Fruit fly (Drosophila melanogaster) whole organism, embryonic: ENCODE results near the gene Creld.

Experiments used
- Adf1 ChIP-seq: fragments of 200-800 bp; sonication (Bioruptor generic); IDR thresholded peaks from 2 replicates; pipeline ENCODE4 v1.3.6; 2022; ENCODE audit warnings: missing biosample characterization, missing genetic modification characterization
- Aef1 ChIP-seq: fragments of 200-800 bp; sonication (Bioruptor generic); IDR thresholded peaks from 3 replicates; pipeline ENCODE4 v1.3.6; 2022; ENCODE audit warnings: missing biosample characterization, missing genetic modification characterization
- CG11504 ChIP-seq: fragments of 200-800 bp; sonication (Bioruptor generic); optimal IDR thresholded peaks from 3 replicates; lab custom pipeline; 2019; ENCODE audit warnings: missing biosample characterization, mild to moderate bottlenecking, missing genetic modification characterization, moderate library complexity
- CG11723 ChIP-seq: fragments of 200-800 bp; sonication (Bioruptor generic); optimal IDR thresholded peaks from 2 replicates; lab custom pipeline; 2017; ENCODE audit warnings: missing biosample characterization, mild to moderate bottlenecking, missing genetic modification characterization
- CG12236 ChIP-seq: fragments of 200-800 bp; sonication (Bioruptor generic); optimal IDR thresholded peaks from 2 replicates; lab custom pipeline; 2016; ENCODE audit warnings: missing biosample characterization, missing genetic modification characterization
- CG12391 ChIP-seq: fragments of 200-800 bp; sonication (Bioruptor generic); optimal IDR thresholded peaks from 3 replicates; lab custom pipeline; 2018; ENCODE audit warnings: missing biosample characterization, mild to moderate bottlenecking, missing genetic modification characterization, moderate library complexity
- CG13424 ChIP-seq: fragments of 200-800 bp; sonication (Bioruptor generic); optimal IDR thresholded peaks from 2 replicates; lab custom pipeline; 2019; ENCODE audit warnings: missing biosample characterization, mild to moderate bottlenecking, missing genetic modification characterization, moderate library complexity
- CG18011 ChIP-seq: fragments of 200-800 bp; sonication (Bioruptor generic); optimal IDR thresholded peaks from 2 replicates; lab custom pipeline; 2017; ENCODE audit warnings: missing biosample characterization, missing genetic modification characterization, mild to moderate bottlenecking, moderate library complexity, missing genotype
- CG2129 ChIP-seq: fragments of 200-800 bp; sonication (Bioruptor generic); IDR thresholded peaks from 2 replicates; pipeline ENCODE4 v1.3.6; 2022; ENCODE audit warnings: missing biosample characterization, missing genetic modification characterization; ENCODE audit not compliant: partially characterized antibody
- CG2712 ChIP-seq: fragments of 200-800 bp; optimal IDR thresholded peaks from 3 replicates; lab custom pipeline; 2019; ENCODE audit warnings: missing biosample characterization, mild to moderate bottlenecking, missing genetic modification characterization, moderate library complexity
- CG2875 ChIP-seq: fragments of 200-800 bp; sonication (Bioruptor generic); optimal IDR thresholded peaks from 2 replicates; lab custom pipeline; 2017; ENCODE audit warnings: missing biosample characterization, mild to moderate bottlenecking, missing genetic modification characterization, missing genetic modification reagents
- CG30403 ChIP-seq: fragments of 200-800 bp; sonication (Bioruptor generic); optimal IDR thresholded peaks from 3 replicates; lab custom pipeline; 2016; ENCODE audit warnings: missing biosample characterization, missing genetic modification characterization
- CG31224 ChIP-seq: fragments of 200-800 bp; sonication (Bioruptor generic); IDR thresholded peaks from 2 replicates; pipeline ENCODE4 v1.3.6; 2022; ENCODE audit warnings: missing biosample characterization, missing genetic modification characterization
- CG3995 ChIP-seq: fragments of 200-800 bp; sonication (Bioruptor generic); optimal IDR thresholded peaks from 3 replicates; lab custom pipeline; 2016; ENCODE audit warnings: missing biosample characterization, missing genetic modification characterization
- CG5245 ChIP-seq: fragments of 200-800 bp; sonication (Bioruptor generic); optimal IDR thresholded peaks from 3 replicates; lab custom pipeline; 2016; ENCODE audit warnings: missing biosample characterization, missing genetic modification characterization
- CG7963 ChIP-seq: fragments of 200-800 bp; sonication (Bioruptor generic); IDR thresholded peaks from 3 replicates; pipeline ENCODE4 v1.3.6; 2022; ENCODE audit warnings: missing biosample characterization, missing genetic modification characterization; ENCODE audit not compliant: partially characterized antibody
- CG8281 ChIP-seq: fragments of 200-800 bp; sonication (Bioruptor generic); optimal IDR thresholded peaks from 2 replicates; lab custom pipeline; 2018; ENCODE audit warnings: missing biosample characterization, mild to moderate bottlenecking, missing genetic modification characterization, moderate library complexity
- CG8359 ChIP-seq: fragments of 200-800 bp; sonication (Bioruptor generic); optimal IDR thresholded peaks from 2 replicates; lab custom pipeline; 2017; ENCODE audit warnings: missing biosample characterization, mild to moderate bottlenecking, missing genetic modification characterization, borderline replicate concordance
- CHES-1-like ChIP-seq: fragments of 200-800 bp; sonication (Bioruptor generic); optimal IDR thresholded peaks from 2 replicates; lab custom pipeline; 2016; ENCODE audit warnings: missing biosample characterization, missing genetic modification characterization
- Dp ChIP-seq: fragments of 200-800 bp; sonication (Bioruptor generic); optimal IDR thresholded peaks from 2 replicates; lab custom pipeline; 2018; ENCODE audit warnings: missing biosample characterization, mild to moderate bottlenecking, missing genetic modification characterization, moderate library complexity
- Ets65A ChIP-seq: fragments of 200-800 bp; sonication (Bioruptor generic); peaks from one replicate; lab custom pipeline; 2016; ENCODE audit warnings: missing biosample characterization, missing genetic modification characterization
- Fer3 ChIP-seq: fragments of 200-800 bp; sonication (Bioruptor generic); optimal IDR thresholded peaks from 2 replicates; lab custom pipeline; 2018; ENCODE audit warnings: missing biosample characterization, mild to moderate bottlenecking, missing genetic modification characterization, moderate library complexity
- Hmr ChIP-seq: fragments of 200-800 bp; sonication (Bioruptor generic); optimal IDR thresholded peaks from 3 replicates; lab custom pipeline; 2017; ENCODE audit warnings: mild to moderate bottlenecking, missing biosample characterization, missing genetic modification reagents, missing genetic modification characterization
- Lhr ChIP-seq: fragments of 200-800 bp; sonication (Bioruptor generic); optimal IDR thresholded peaks from 3 replicates; lab custom pipeline; 2017; ENCODE audit warnings: mild to moderate bottlenecking, missing biosample characterization, missing genetic modification reagents, missing genetic modification characterization
- Lpt ChIP-seq: fragments of >200 bp; optimal IDR thresholded peaks from 2 replicates; lab custom pipeline; 2018; ENCODE audit warnings: missing biosample characterization, missing genetic modification characterization
- Neu2 ChIP-seq: fragments of 200-800 bp; sonication (Bioruptor generic); optimal IDR thresholded peaks from 3 replicates; lab custom pipeline; 2016; ENCODE audit warnings: missing biosample characterization, missing genetic modification characterization, borderline replicate concordance
- Oli ChIP-seq: fragments of 200-800 bp; sonication (Bioruptor generic); optimal IDR thresholded peaks from 2 replicates; lab custom pipeline; 2018; ENCODE audit warnings: missing biosample characterization, mild to moderate bottlenecking, missing genetic modification characterization, moderate library complexity
- PHDP ChIP-seq: fragments of 200-800 bp; sonication (Bioruptor generic); optimal IDR thresholded peaks from 3 replicates; lab custom pipeline; 2018; ENCODE audit warnings: missing biosample characterization, mild to moderate bottlenecking, missing genetic modification characterization, moderate library complexity
- Ssrp ChIP-seq: fragments of 200-800 bp; sonication (Bioruptor generic); optimal IDR thresholded peaks from 2 replicates; lab custom pipeline; 2018; ENCODE audit warnings: missing biosample characterization, mild to moderate bottlenecking, missing genetic modification characterization, moderate library complexity
- Taf1 ChIP-seq: fragments of 200-800 bp; sonication (Bioruptor generic); IDR thresholded peaks from 2 replicates; pipeline ENCODE4 v1.3.6; 2022; ENCODE audit warnings: missing biosample characterization, missing genetic modification characterization
- Usf ChIP-seq: fragments of 200-800 bp; sonication (Bioruptor generic); optimal IDR thresholded peaks from 2 replicates; lab custom pipeline; 2017; ENCODE audit warnings: missing genotype, missing biosample characterization, missing genetic modification characterization
- Xbp1 ChIP-seq: fragments of 200-800 bp; sonication (Bioruptor generic); optimal IDR thresholded peaks from 3 replicates; lab custom pipeline; 2016; ENCODE audit warnings: missing biosample characterization, mild to moderate bottlenecking, missing genetic modification characterization
- ac ChIP-seq: fragments of 200-800 bp; sonication (Bioruptor generic); optimal IDR thresholded peaks from 3 replicates; lab custom pipeline; 2017; ENCODE audit warnings: missing biosample characterization, mild to moderate bottlenecking, missing genetic modification characterization
- crp ChIP-seq, 2 experiments: fragments of 200-800 bp; sonication (Bioruptor generic); optimal IDR thresholded peaks; 2 replicates in 1 of 2; 3 replicates in 1 of 2; lab custom pipeline; 2017; ENCODE audit warnings: missing biosample characterization in 2 of 2, missing genetic modification characterization in 2 of 2, mild to moderate bottlenecking in 1 of 2, moderate library complexity in 1 of 2
- da ChIP-seq: fragments of 200-800 bp; sonication (Bioruptor generic); optimal IDR thresholded peaks from 2 replicates; lab custom pipeline; 2016; ENCODE audit warnings: missing biosample characterization, missing genetic modification characterization
- ewg ChIP-seq: fragments of 200-800 bp; sonication (Bioruptor generic); optimal IDR thresholded peaks from 3 replicates; lab custom pipeline; 2017; ENCODE audit warnings: mild to moderate bottlenecking, missing biosample characterization, missing genetic modification reagents, missing genetic modification characterization
- gce ChIP-seq: fragments of 200-800 bp; sonication (Bioruptor generic); IDR thresholded peaks from 3 replicates; pipeline ENCODE4 v1.3.6; 2022; ENCODE audit warnings: missing biosample characterization, missing genetic modification characterization
- gcm ChIP-seq: fragments of 200-800 bp; sonication (Bioruptor generic); optimal IDR thresholded peaks from 2 replicates; lab custom pipeline; 2019; ENCODE audit warnings: missing biosample characterization, mild to moderate bottlenecking, missing genetic modification characterization, moderate library complexity
- gfzf ChIP-seq: fragments of 200-800 bp; sonication (Bioruptor generic); optimal IDR thresholded peaks from 2 replicates; lab custom pipeline; 2016; ENCODE audit warnings: missing biosample characterization, mild to moderate bottlenecking, missing genetic modification characterization, moderate library complexity
- hbn ChIP-seq: fragments of 200-800 bp; sonication (Bioruptor generic); IDR thresholded peaks from 2 replicates; pipeline ENCODE4 v1.3.6; 2022; ENCODE audit warnings: missing biosample characterization, missing genetic modification characterization; ENCODE audit not compliant: partially characterized antibody
- pzg ChIP-seq: fragments of 200-800 bp; sonication (Bioruptor generic); optimal IDR thresholded peaks from 3 replicates; lab custom pipeline; 2018; ENCODE audit warnings: missing biosample characterization, mild to moderate bottlenecking, missing genetic modification characterization, moderate library complexity
- sens-2 ChIP-seq: fragments of 200-800 bp; sonication (Bioruptor generic); IDR thresholded peaks from 2 replicates; pipeline ENCODE4 v1.3.6; 2022; ENCODE audit warnings: missing biosample characterization, missing genetic modification characterization
- shn ChIP-seq: fragments of 200-800 bp; sonication (Bioruptor generic); optimal IDR thresholded peaks from 3 replicates; lab custom pipeline; 2016; ENCODE audit warnings: missing biosample characterization, missing genetic modification characterization
- slbo ChIP-seq: fragments of 200-800 bp; sonication (Bioruptor generic); IDR thresholded peaks from 2 replicates; pipeline ENCODE4 v1.3.6; 2022; ENCODE audit warnings: missing biosample characterization, missing genetic modification characterization
- stc ChIP-seq: fragments of 200-800 bp; sonication (Bioruptor generic); IDR thresholded peaks from 2 replicates; pipeline ENCODE4 v1.3.6; 2022; ENCODE audit warnings: missing biosample characterization, missing genetic modification characterization
- trem ChIP-seq: fragments of 200-800 bp; optimal IDR thresholded peaks from 3 replicates; lab custom pipeline; 2019; ENCODE audit warnings: missing biosample characterization, mild to moderate bottlenecking, missing genetic modification characterization, moderate library complexity
- usp ChIP-seq: fragments of >200 bp; optimal IDR thresholded peaks from 2 replicates; lab custom pipeline; 2017; ENCODE audit warnings: missing biosample characterization, missing genetic modification characterization
- zf30C ChIP-seq: fragments of 200-800 bp; sonication (Bioruptor generic); optimal IDR thresholded peaks from 3 replicates; lab custom pipeline; 2018; ENCODE audit warnings: missing biosample characterization, mild to moderate bottlenecking, missing genetic modification characterization

Creld gene

DNA sequence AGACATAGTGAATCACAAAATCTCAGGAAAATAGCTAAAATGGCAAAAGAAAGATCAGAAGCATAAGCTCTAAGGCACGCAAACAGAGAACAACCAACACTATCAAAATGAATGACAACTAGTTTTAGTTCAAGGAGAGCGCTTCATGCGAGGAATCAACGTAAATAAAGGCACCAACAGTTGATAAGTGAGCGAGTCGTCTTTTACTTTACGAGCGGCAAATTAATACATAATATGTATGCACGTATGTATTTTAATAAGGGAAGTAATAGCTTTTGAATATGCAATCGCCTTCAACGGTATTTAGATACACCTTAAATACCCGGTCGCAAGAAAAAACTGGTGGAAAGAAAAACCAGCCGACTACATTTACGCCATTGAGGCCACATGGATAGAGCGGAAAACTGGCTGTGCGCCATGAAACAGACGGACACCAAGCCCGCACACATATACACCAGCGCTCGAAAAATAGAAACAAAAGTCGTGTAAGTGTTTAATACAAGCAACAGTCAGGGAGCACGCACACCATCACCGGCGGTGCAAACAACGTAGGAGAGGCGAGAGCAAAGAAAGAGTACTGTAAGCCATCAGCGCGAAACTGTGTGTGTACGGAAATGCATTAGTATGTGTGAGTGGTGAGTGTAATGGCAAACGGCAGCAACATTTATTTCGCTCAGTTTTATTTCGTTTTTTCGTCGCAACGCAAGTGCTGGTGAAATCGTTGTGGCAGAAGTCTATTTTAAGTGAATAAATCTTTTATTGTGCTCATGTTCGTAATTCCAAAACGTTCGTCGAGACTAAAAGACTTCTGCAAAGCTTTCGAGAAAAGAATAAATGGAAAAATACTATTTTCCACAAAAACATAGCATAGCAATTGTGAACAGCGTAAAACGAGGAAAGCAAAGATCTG lies 35.6 kb upstream of the Creld start, which contains the start of gene dbr (continued):
- no peak for TF ChIP-seq Xbp1 (GFP tag; lab: Kevin White, UChicago)
- peak; percentile 36; the same call in 1 of the 2 replicates for TF ChIP-seq Adf1 (GFP tag; lab: Robert Waterston, UW)
- TF ChIP-seq Usf (GFP tag; lab: Kevin White, UChicago) = no peak
- TF ChIP-seq Lpt (GFP tag; lab: Kevin White, UChicago) = peak; percentile 86
- no peak for TF ChIP-seq CG13424 (tag; lab: Kevin White, UChicago)
- TF ChIP-seq gce (GFP tag; lab: Robert Waterston, UW) = no peak
- no peak for TF ChIP-seq CG7963
- TF ChIP-seq CG11504 (tag; lab: Kevin White, UChicago) = peak; percentile 57
- TF ChIP-seq hbn (GFP tag; lab: Robert Waterston, UW) = peak; percentile 26; the same call in 1 of the 2 replicates
- TF ChIP-seq CG12391 = no peak
- no peak for TF ChIP-seq sens-2 (GFP tag; lab: Robert Waterston, UW)
- TF ChIP-seq stc (GFP tag; lab: Robert Waterston, UW) = no peak
- no peak for TF ChIP-seq ac (GFP tag; lab: Kevin White, UChicago)
- TF ChIP-seq Ssrp (tag; lab: Kevin White, UChicago) = no peak
- TF ChIP-seq CG3995 = no peak
- no peak for TF ChIP-seq Taf1 (GFP tag; lab: Robert Waterston, UW)
- TF ChIP-seq CG8281 (tag; lab: Kevin White, UChicago) = no peak
- TF ChIP-seq Dp (GFP tag; lab: Kevin White, UChicago) = no peak
- no peak for TF ChIP-seq pzg
- no peak for TF ChIP-seq Neu2 (GFP tag; lab: Kevin White, UChicago)
- peak; percentile 65 for TF ChIP-seq gcm (GFP tag; lab: Kevin White, UChicago)
- peak; percentile 29 for TF ChIP-seq Hmr (GFP tag; lab: Kevin White, UChicago)
- TF ChIP-seq slbo (GFP tag; lab: Robert Waterston, UW) = no peak
- TF ChIP-seq CG31224 (GFP tag; lab: Robert Waterston, UW) = no peak
- no peak for TF ChIP-seq trem
- no peak for TF ChIP-seq usp (GFP tag; lab: Kevin White, UChicago)
- no peak for TF ChIP-seq CG2875
- no peak for TF ChIP-seq CHES-1-like (GFP tag; lab: Kevin White, UChicago)
- no peak for TF ChIP-seq CG11723 (GFP tag; lab: Kevin White, UChicago)
- peak; percentile 17 for TF ChIP-seq CG2712
- no peak for TF ChIP-seq CG18011 (GFP tag; lab: Kevin White, UChicago)
- no peak for TF ChIP-seq gfzf (GFP tag; lab: Kevin White, UChicago)
- no peak for TF ChIP-seq CG5245 (GFP tag; lab: Kevin White, UChicago)
- TF ChIP-seq CG12236 (GFP tag; lab: Kevin White, UChicago) = no peak
- TF ChIP-seq Fer3 (tag; lab: Kevin White, UChicago) = no peak
- TF ChIP-seq da (GFP tag; lab: Kevin White, UChicago) = no peak
- no peak for TF ChIP-seq CG2129 (GFP tag; lab: Robert Waterston, UW)
- no peak for TF ChIP-seq Aef1 (GFP tag; lab: Robert Waterston, UW)
- TF ChIP-seq shn (GFP tag; lab: Kevin White, UChicago) = no peak
- no peak for TF ChIP-seq PHDP (tag; lab: Kevin White, UChicago)
- no peak for TF ChIP-seq Ets65A (GFP tag; lab: Kevin White, UChicago)
- TF ChIP-seq crp (GFP tag; optimal IDR thresholded peaks at IDR 0.05; lab: Kevin White, UChicago) = no peak
- peak; percentile 12 for TF ChIP-seq zf30C
- TF ChIP-seq ewg (GFP tag; lab: Kevin White, UChicago) = peak; percentile 6
- no peak for TF ChIP-seq CG30403 (GFP tag; lab: Kevin White, UChicago)
- TF ChIP-seq CG8359 (GFP tag; lab: Kevin White, UChicago) = no peak
- TF ChIP-seq Lhr = no peak
- no peak for TF ChIP-seq Oli
